Fruit fly (Drosophila melanogaster): ENCODE measurements around the gene CG31635.

CG31635 gene

dm6 chr2L:6612477-6613004 lies 36.4 kb downstream of the CG31635 start (continued):
- TF ChIP-seq BEAF-32 (GFP tag; optimal IDR thresholded peaks at IDR 0.05) (peak; percentile 55), jumu (GFP tag; optimal IDR thresholded peaks at IDR 0.05) (peak; percentile 100), CG16779 (GFP tag; IDR thresholded peaks at IDR 0.05) (peak; percentile 100), ftz-f1 (GFP tag; optimal IDR thresholded peaks at IDR 0.05) (peak; percentile 99), NfI (GFP tag; optimal IDR thresholded peaks at IDR 0.05) (peak; percentile 100), so (GFP tag; IDR thresholded peaks at IDR 0.05) (peak; percentile 100), CG31224 (GFP tag; IDR thresholded peaks at IDR 0.05) (peak; percentile 99), jigr1 (GFP tag; IDR thresholded peaks at IDR 0.05) (peak; percentile 100), z (GFP tag; IDR thresholded peaks at IDR 0.05) (peak; percentile 92), ara (GFP tag; IDR thresholded peaks at IDR 0.05) (peak; percentile 100), maf-S (GFP tag; optimal IDR thresholded peaks at IDR 0.05) (peak; percentile 100), sim (GFP tag; IDR thresholded peaks at IDR 0.05) (peak; percentile 100), Abd-B (GFP tag; optimal IDR thresholded peaks at IDR 0.05) (peak; percentile 100), Meics (GFP tag; optimal IDR thresholded peaks at IDR 0.05) (peak; percentile 100), CHES-1-like (GFP tag; optimal IDR thresholded peaks at IDR 0.05) (peak; percentile 100), kay (GFP tag; optimal IDR thresholded peaks at IDR 0.05) (peak; percentile 100), gfzf (GFP tag; optimal IDR thresholded peaks at IDR 0.05) (peak; percentile 54), Fer3 (tag; optimal IDR thresholded peaks at IDR 0.05) (peak; percentile 100), CG1832 (GFP tag; optimal IDR thresholded peaks at IDR 0.05) (peak; percentile 56), Xbp1 (GFP tag; optimal IDR thresholded peaks at IDR 0.05) (peak; percentile 100), CG16863 (GFP tag; optimal IDR thresholded peaks at IDR 0.05) (peak; percentile 100), mirr (GFP tag; optimal IDR thresholded peaks at IDR 0.05) (peak; percentile 100), CG31388 (GFP tag; optimal IDR thresholded peaks at IDR 0.05) (peak; percentile 100), sens-2 (GFP tag; IDR thresholded peaks at IDR 0.05) (peak; percentile 100), CG10543 (GFP tag; optimal IDR thresholded peaks at IDR 0.05) (peak; percentile 100), Dref (GFP tag; IDR thresholded peaks at IDR 0.05) (peak; percentile 63), CG1024 (GFP tag; IDR thresholded peaks at IDR 0.05) (peak; percentile 99), CG8089 (GFP tag; optimal IDR thresholded peaks at IDR 0.05) (peak; percentile 100), CG1647 (GFP tag; optimal IDR thresholded peaks at IDR 0.05) (peak; percentile 100), Dad (GFP tag; optimal IDR thresholded peaks at IDR 0.05) (peak; percentile 100), danr (GFP tag; IDR thresholded peaks at IDR 0.05) (peak; percentile 100), CG12391 (tag; optimal IDR thresholded peaks at IDR 0.05) (peak; percentile 100), ab (GFP tag; optimal IDR thresholded peaks at IDR 0.05) (peak; percentile 99), run (tag; optimal IDR thresholded peaks at IDR 0.05) (peak; percentile 100), CG11560 (tag; IDR thresholded peaks at IDR 0.05) (peak; percentile 97), CG8281 (tag; optimal IDR thresholded peaks at IDR 0.05) (peak; percentile 97), Nf-YC (tag; optimal IDR thresholded peaks at IDR 0.05) (peak; percentile 97), corto (GFP tag; optimal IDR thresholded peaks at IDR 0.05) (peak; percentile 100), CG9437 (GFP tag; optimal IDR thresholded peaks at IDR 0.05) (peak; percentile 98), E2f2 (GFP tag; IDR thresholded peaks at IDR 0.05) (peak; percentile 99), CG11085 (GFP tag; IDR thresholded peaks at IDR 0.05) (peak; percentile 100), pb (GFP tag; optimal IDR thresholded peaks at IDR 0.05) (peak; percentile 100), gsb-n (tag; optimal IDR thresholded peaks at IDR 0.05) (peak; percentile 100), Dip2 (GFP tag; IDR thresholded peaks at IDR 0.05) (peak; percentile 88), CG3065 (GFP tag; optimal IDR thresholded peaks at IDR 0.05) (peak; percentile 100), CG4820 (GFP tag; optimal IDR thresholded peaks at IDR 0.05) (peak; percentile 100), CG10274 (GFP tag; optimal IDR thresholded peaks at IDR 0.05) (peak; percentile 98), fd102C (GFP tag; optimal IDR thresholded peaks at IDR 0.05) (peak; percentile 96), CG17186 (GFP tag; optimal IDR thresholded peaks at IDR 0.05) (peak; percentile 98), CG6272 (GFP tag; IDR thresholded peaks at IDR 0.05) (peak; percentile 100), chm (GFP tag; IDR thresholded peaks at IDR 0.05) (peak; percentile 100)

Measured in whole organism, embryonic.